Worm (Caenorhabditis elegans): ENCODE data around the gene F19B10.5.

The F19B10.5 gene

ce11 chrII:3701305-3701704 is 45.8 kb downstream of the F19B10.5 start, which contains the start of gene srx-105:
Gene srx-105 (minus strand): TSS chrII:3701405.
- TF ChIP-seq egl-5 (tag; optimal IDR thresholded peaks at IDR 0.05) (no peak), nfya-1 (tag; optimal IDR thresholded peaks at IDR 0.05; ENCODE audit: insufficient read depth) (no peak), sea-2 (GFP tag; optimal IDR thresholded peaks at IDR 0.05) (no peak), hmg-11 (tag; optimal IDR thresholded peaks at IDR 0.05) (no peak), elt-2 (tag; optimal IDR thresholded peaks at IDR 0.05) (no peak), nhr-76 (tag; optimal IDR thresholded peaks at IDR 0.05) (no peak), lin-39 (tag; optimal IDR thresholded peaks at IDR 0.05) (no peak), fkh-10 (GFP tag; optimal IDR thresholded peaks at IDR 0.05) (no peak), ceh-9 (tag; optimal IDR thresholded peaks at IDR 0.05) (no peak), snpc-4 (tag; optimal IDR thresholded peaks at IDR 0.05) (no peak), ztf-4 (tag; optimal IDR thresholded peaks at IDR 0.05) (no peak), pqm-1 (tag; optimal IDR thresholded peaks at IDR 0.05) (no peak), nhr-77 (tag; optimal IDR thresholded peaks at IDR 0.05) (no peak)

- TF ChIP-seq lin-15B (tag; optimal IDR thresholded peaks at IDR 0.05) (no peak), nhr-28 (tag; optimal IDR thresholded peaks at IDR 0.05) (no peak), egl-5 (tag; optimal IDR thresholded peaks at IDR 0.05) (no peak), aly-2 (tag; optimal IDR thresholded peaks at IDR 0.05) (no peak), eor-1 (tag; optimal IDR thresholded peaks at IDR 0.05) (no peak), mdl-1 (tag; optimal IDR thresholded peaks at IDR 0.05) (no peak), R02D3.7 (tag; optimal IDR thresholded peaks at IDR 0.05) (no peak), lsy-12 (tag; optimal IDR thresholded peaks at IDR 0.05) (no peak), lin-39 (tag; optimal IDR thresholded peaks at IDR 0.05) (no peak), unc-39 (tag; optimal IDR thresholded peaks at IDR 0.05) (no peak)
Measured at ce11 chrII:3705320-3705719, 49.8 kb downstream of the F19B10.5 start, which contains the start of gene srx-108. Gene srx-108 (plus strand): TSS chrII:3705620.

Data from whole organism, L3 larva.